Worm (Caenorhabditis elegans) whole organism, L3 larva: ENCODE results near the gene Y116F11A.6.

ENCODE experiments used
- aly-2 ChIP-seq: fragments of 150-350 bp; optimal IDR thresholded peaks from 2 replicates; lab custom pipeline; 2014; ENCODE audit warnings: missing biosample characterization, missing genetic modification characterization
- egl-5 ChIP-seq: fragments of 150-350 bp; optimal IDR thresholded peaks from 2 replicates; lab custom pipeline; 2017; ENCODE audit warnings: missing biosample characterization, missing genetic modification reagents, missing genetic modification characterization, inconsistent platforms
- nhr-11 ChIP-seq: fragments of 150-350 bp; optimal IDR thresholded peaks from 2 replicates; lab custom pipeline; 2014; ENCODE audit warnings: missing biosample characterization, missing genetic modification characterization
- nhr-76 ChIP-seq: fragments of 150-350 bp; sonication (generic microtip); optimal IDR thresholded peaks from 5 replicates; lab custom pipeline; 2014; ENCODE audit warnings: missing biosample characterization, missing genetic modification characterization

DNA sequence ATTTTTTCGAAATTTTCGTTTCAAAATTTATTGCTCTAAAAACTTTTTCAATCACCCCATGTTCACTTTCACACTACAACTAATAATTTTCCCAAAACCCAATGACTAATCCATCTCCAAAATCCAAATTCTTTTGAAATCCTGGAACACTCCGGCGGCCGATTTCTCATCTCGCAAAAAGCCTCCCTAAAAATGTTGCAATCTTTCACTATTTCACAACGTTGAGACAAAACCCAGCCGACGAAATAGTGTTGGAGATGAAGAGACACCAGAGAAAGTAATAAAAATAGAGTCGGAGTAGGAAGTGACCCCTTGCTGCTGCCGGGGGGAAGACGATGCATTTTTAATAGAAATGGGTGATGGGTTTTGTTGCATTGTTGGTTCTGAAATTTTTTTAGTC is 5.2 kb downstream of the Y116F11A.6 start:
- no peak for TF ChIP-seq egl-5 (tag; lab: Kevin White, UChicago)
- no peak for TF ChIP-seq nhr-11
- TF ChIP-seq nhr-76 (tag; lab: Kevin White, UChicago), result no peak
- TF ChIP-seq aly-2 (tag; lab: Kevin White, UChicago), result no peak
